Fruit fly (Drosophila melanogaster): ENCODE measurements around the gene Pdp.

Gene Pdp

DNA sequence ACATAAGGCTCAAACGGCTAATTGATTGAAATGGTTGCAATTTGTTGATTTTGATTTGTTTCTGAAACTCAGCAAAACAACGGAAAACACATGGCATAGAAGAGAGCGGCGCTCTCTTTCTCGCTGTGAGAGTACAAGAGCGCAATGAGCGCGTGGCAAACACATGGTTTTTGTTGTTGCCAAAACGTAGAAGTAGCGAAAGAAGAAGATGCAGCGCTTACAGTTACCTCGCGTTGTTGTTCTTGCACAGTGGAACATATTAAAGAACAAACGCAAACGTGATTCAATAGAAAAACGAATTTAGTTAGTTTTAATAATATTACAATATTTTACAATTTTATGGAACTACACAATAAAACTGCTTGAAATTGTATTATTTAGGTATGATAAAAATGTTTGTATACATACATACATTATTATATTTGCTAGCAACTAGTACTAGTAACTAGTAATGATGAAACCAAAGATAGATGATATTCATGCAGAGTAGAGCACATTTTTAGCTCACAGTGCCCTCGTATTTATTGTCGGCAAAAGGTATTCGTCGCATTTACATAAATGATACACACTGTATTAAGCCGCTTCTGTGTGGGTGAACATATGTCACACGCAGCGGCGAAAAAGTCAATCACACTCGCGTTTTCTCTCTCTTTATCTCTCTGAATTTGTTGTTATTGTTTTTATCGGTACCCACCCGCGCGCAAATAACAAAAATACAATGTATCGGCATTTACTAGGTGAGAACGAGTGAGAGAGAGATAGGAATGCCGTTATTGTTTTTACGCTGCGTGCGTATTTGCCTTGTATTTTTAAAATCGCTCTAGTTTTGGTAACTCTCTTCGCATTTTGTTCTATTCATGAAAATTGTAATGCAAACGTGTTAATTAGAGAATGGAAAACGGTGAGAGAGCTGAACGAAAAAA is 29.0 kb downstream of the Pdp start (continued):
- TF ChIP-seq zen2 (GFP tag; IDR thresholded peaks at IDR 0.05; ENCODE audit: partially characterized antibody) (no peak), ttk (GFP tag; IDR thresholded peaks at IDR 0.05) (peak; percentile 80), Fer2 (tag; optimal IDR thresholded peaks at IDR 0.05) (peak; percentile 84), Ets65A (GFP tag) (peak; percentile 96), lov (optimal IDR thresholded peaks at IDR 0.05) (no peak), lov (GFP tag; IDR thresholded peaks at IDR 0.05) (no peak), p53 (GFP tag; optimal IDR thresholded peaks at IDR 0.05) (no peak), danr (GFP tag; IDR thresholded peaks at IDR 0.05) (peak; percentile 78), CG17912 (GFP tag; optimal IDR thresholded peaks at IDR 0.05) (peak; percentile 8), Sry-β (GFP tag; optimal IDR thresholded peaks at IDR 0.05) (peak; percentile 43), Ssrp (tag; optimal IDR thresholded peaks at IDR 0.05) (peak; percentile 95), CG13123 (GFP tag; optimal IDR thresholded peaks at IDR 0.05) (peak; percentile 75), croc (GFP tag; conservative IDR thresholded peaks at IDR 0.05) (peak; percentile 82), exex (tag; optimal IDR thresholded peaks at IDR 0.05) (peak; percentile 55), CG2678 (tag; optimal IDR thresholded peaks at IDR 0.05) (peak; percentile 98), Doc2 (GFP tag; IDR thresholded peaks at IDR 0.05) (0 out of 2 replicates have a peak, but pooled peaks have one; percentile 31), CG1792 (GFP tag; optimal IDR thresholded peaks at IDR 0.05) (peak; percentile 54), cg (GFP tag; optimal IDR thresholded peaks at IDR 0.05) (peak; percentile 56), HLH54F (GFP tag; optimal IDR thresholded peaks at IDR 0.05) (peak; percentile 86), CG10209 (GFP tag; optimal IDR thresholded peaks at IDR 0.05) (peak; percentile 96), CG5245 (GFP tag; optimal IDR thresholded peaks at IDR 0.05) (peak; percentile 84), lilli (GFP tag; optimal IDR thresholded peaks at IDR 0.05) (peak; percentile 95), CG6175 (GFP tag; IDR thresholded peaks at IDR 0.05) (peak; percentile 61; the same call in 1 of the 3 replicates), Xrp1 (GFP tag; IDR thresholded peaks at IDR 0.05) (peak; percentile 86), sd (tag; optimal IDR thresholded peaks at IDR 0.05) (peak; percentile 89), CG9609 (GFP tag; optimal IDR thresholded peaks at IDR 0.05) (peak; percentile 80), Fer1 (GFP tag; optimal IDR thresholded peaks at IDR 0.05) (peak; percentile 95), E2f2 (GFP tag; IDR thresholded peaks at IDR 0.05) (peak; percentile 64; the same call in 1 of the 2 replicates), Chrac-16 (GFP tag; optimal IDR thresholded peaks at IDR 0.05) (peak; percentile 93), knrl (GFP tag; IDR thresholded peaks at IDR 0.05; ENCODE audit: partially characterized antibody) (no peak), hb (GFP tag; IDR thresholded peaks at IDR 0.05; ENCODE audit: partially characterized antibody) (no peak), twi (tag; optimal IDR thresholded peaks at IDR 0.05) (peak; percentile 92), jumu (GFP tag; optimal IDR thresholded peaks at IDR 0.05) (peak; percentile 75), CG6813 (GFP tag; optimal IDR thresholded peaks at IDR 0.05) (peak; percentile 87), CG6683 (GFP tag; optimal IDR thresholded peaks at IDR 0.05) (peak; percentile 91), Dip3 (GFP tag; optimal IDR thresholded peaks at IDR 0.05) (peak; percentile 84), ap (GFP tag; IDR thresholded peaks at IDR 0.05) (peak; percentile 60), wek (GFP tag; optimal IDR thresholded peaks at IDR 0.05) (peak; percentile 59), Rfx (GFP tag; IDR thresholded peaks at IDR 0.05) (peak; percentile 86), tio (GFP tag; optimal IDR thresholded peaks at IDR 0.05) (peak; percentile 95), ken (GFP tag; IDR thresholded peaks at IDR 0.05) (peak; percentile 76; the same call in 2 of the 3 replicates), NC2α (GFP tag; optimal IDR thresholded peaks at IDR 0.05) (peak; percentile 33), CG12071 (GFP tag; optimal IDR thresholded peaks at IDR 0.05) (peak; percentile 81), Nf-YC (tag; optimal IDR thresholded peaks at IDR 0.05) (peak; percentile 85), CG6254 (GFP tag; optimal IDR thresholded peaks at IDR 0.05) (peak; percentile 88), Scr (GFP tag; IDR thresholded peaks at IDR 0.05; ENCODE audit: partially characterized antibody) (no peak), CG4820 (GFP tag; optimal IDR thresholded peaks at IDR 0.05) (peak; percentile 92), CG4282 (GFP tag; optimal IDR thresholded peaks at IDR 0.05) (peak; percentile 81)
